Worm (Caenorhabditis elegans) whole organism, L4 larva: Measurements from ENCODE around the gene tre-2.

Experiments used
- D1046.2 ChIP-seq: fragments of 200-800 bp; sonication (Bioruptor generic); IDR thresholded peaks from 2 replicates; pipeline ENCODE4 v1.3.6; 2022; ENCODE audit warnings: missing genetic modification characterization, missing compliant biosample characterization
- F10B5.3 ChIP-seq: sonication (generic microtip); optimal IDR thresholded peaks from 2 replicates; lab custom pipeline; 2016; ENCODE audit warnings: mild to moderate bottlenecking, missing genetic modification characterization, missing compliant biosample characterization
- F37D6.2 ChIP-seq: sonication (generic microtip); optimal IDR thresholded peaks from 2 replicates; lab custom pipeline; 2016; ENCODE audit warnings: mild to moderate bottlenecking, missing genetic modification characterization, missing compliant biosample characterization
- F49E8.2 ChIP-seq: sonication (generic microtip); optimal IDR thresholded peaks from 2 replicates; lab custom pipeline; 2016; ENCODE audit warnings: missing compliant biosample characterization, mild to moderate bottlenecking, missing genetic modification characterization, borderline replicate concordance
- Y5F2A.4 ChIP-seq: fragments of 200-800 bp; sonication (Bioruptor generic); optimal IDR thresholded peaks from 2 replicates; lab custom pipeline; 2018; ENCODE audit warnings: mild to moderate bottlenecking, missing genetic modification characterization, missing compliant biosample characterization
- Y75B8A.6 ChIP-seq: fragments of 200-800 bp; sonication (Bioruptor generic); IDR thresholded peaks from 2 replicates; pipeline ENCODE4 v1.3.6; 2022; ENCODE audit warnings: missing genetic modification reagents, missing genetic modification characterization, missing compliant biosample characterization
- ZK337.2 ChIP-seq: fragments of 200-800 bp; sonication (Bioruptor generic); IDR thresholded peaks from 2 replicates; pipeline ENCODE4 v1.3.6; 2022; ENCODE audit warnings: missing genetic modification reagents, missing genetic modification characterization, missing compliant biosample characterization
- ZK546.5 ChIP-seq, 2 experiments: sonication (generic microtip); optimal IDR thresholded peaks; 2 replicates each; lab custom pipeline; 2017; ENCODE audit warnings: missing biosample characterization in 2 of 2, missing genetic modification characterization in 2 of 2
- aha-1 ChIP-seq: fragments of 150-350 bp; peaks from one replicate; lab custom pipeline; 2014; ENCODE audit warnings: missing biosample characterization, missing genetic modification characterization
- aly-2 ChIP-seq: sonication (generic microtip); optimal IDR thresholded peaks from 2 replicates; lab custom pipeline; 2018; ENCODE audit warnings: missing biosample characterization, missing genetic modification characterization
- attf-4 ChIP-seq: sonication (generic microtip); optimal IDR thresholded peaks from 3 replicates; lab custom pipeline; 2017; ENCODE audit warnings: missing biosample characterization, missing genetic modification characterization
- ceh-20 ChIP-seq: fragments of 200-800 bp; sonication (Bioruptor generic); IDR thresholded peaks from 2 replicates; pipeline ENCODE4 v1.3.6; 2022; ENCODE audit warnings: missing genetic modification reagents, missing genetic modification characterization, missing compliant biosample characterization
- ceh-82 ChIP-seq: sonication (generic microtip); optimal IDR thresholded peaks from 2 replicates; lab custom pipeline; 2017; ENCODE audit warnings: missing biosample characterization, missing genetic modification characterization
- ces-1 ChIP-seq: fragments of 150-350 bp; sonication (generic microtip); optimal IDR thresholded peaks from 4 replicates; lab custom pipeline; 2014; ENCODE audit warnings: missing biosample characterization, missing genetic modification reagents, missing genetic modification characterization
- cey-2 ChIP-seq: sonication (generic microtip); optimal IDR thresholded peaks from 3 replicates; lab custom pipeline; 2017; ENCODE audit warnings: missing genetic modification characterization, mild to moderate bottlenecking, missing compliant biosample characterization, antibody characterized with exemption, borderline replicate concordance; ENCODE audit not compliant: insufficient read depth
- dmd-6 ChIP-seq: fragments of 200-800 bp; sonication (Bioruptor generic); IDR thresholded peaks from 2 replicates; pipeline ENCODE4 v1.3.6; 2022; ENCODE audit warnings: missing genetic modification reagents, missing genetic modification characterization, missing compliant biosample characterization
- dve-1 ChIP-seq: sonication (generic microtip); optimal IDR thresholded peaks from 2 replicates; lab custom pipeline; 2017; ENCODE audit warnings: antibody characterized with exemption, mild to moderate bottlenecking, missing genetic modification characterization, missing compliant biosample characterization; ENCODE audit not compliant: insufficient read depth
- egl-27 ChIP-seq: sonication (generic microtip); optimal IDR thresholded peaks from 3 replicates; lab custom pipeline; 2017; ENCODE audit warnings: missing biosample characterization, missing genetic modification reagents, missing genetic modification characterization
- gei-8 ChIP-seq: fragments of 200-800 bp; sonication (Bioruptor generic); optimal IDR thresholded peaks from 2 replicates; lab custom pipeline; 2018; ENCODE audit warnings: mild to moderate bottlenecking, missing genetic modification characterization, missing compliant biosample characterization
- hif-1 ChIP-seq, 2 experiments: sonication (generic microtip); optimal IDR thresholded peaks; 2 replicates each; lab custom pipeline; 2016 to 2017; ENCODE audit warnings: missing compliant biosample characterization in 2 of 2, missing genetic modification characterization in 2 of 2, missing genetic modification reagents in 2 of 2, missing genotype in 2 of 2, mild to moderate bottlenecking in 1 of 2
- hlh-11 ChIP-seq: fragments of 200-800 bp; sonication (Bioruptor generic); optimal IDR thresholded peaks from 2 replicates; lab custom pipeline; 2018; ENCODE audit warnings: mild to moderate bottlenecking, missing genetic modification characterization, missing compliant biosample characterization
- hlh-30 ChIP-seq: sonication (generic microtip); optimal IDR thresholded peaks from 2 replicates; lab custom pipeline; 2017; ENCODE audit warnings: antibody characterized with exemption, mild to moderate bottlenecking, missing genetic modification characterization, missing compliant biosample characterization; ENCODE audit not compliant: insufficient read depth
- lin-1 ChIP-seq: fragments of 200-800 bp; sonication (Bioruptor generic); IDR thresholded peaks from 2 replicates; pipeline ENCODE4 v1.3.6; 2022; ENCODE audit warnings: missing genetic modification reagents, missing genetic modification characterization, missing compliant biosample characterization
- lin-13 ChIP-seq: fragments of 150-350 bp; optimal IDR thresholded peaks from 2 replicates; lab custom pipeline; 2014; ENCODE audit warnings: missing biosample characterization, missing genetic modification reagents, missing genetic modification characterization
- lin-38 ChIP-seq: fragments of 200-800 bp; sonication (Bioruptor generic); IDR thresholded peaks from 2 replicates; pipeline ENCODE4 v1.3.6; 2022; ENCODE audit warnings: missing genetic modification reagents, missing genetic modification characterization, missing compliant biosample characterization
- lir-3 ChIP-seq: sonication (generic microtip); optimal IDR thresholded peaks from 2 replicates; lab custom pipeline; 2016; ENCODE audit warnings: mild to moderate bottlenecking, missing genetic modification characterization, missing compliant biosample characterization
- lsy-2 ChIP-seq, 2 experiments: fragments of 150-350 bp in 1 of 2; sonication (generic microtip) in 1 of 2; optimal IDR thresholded peaks; 2 replicates each; lab custom pipeline; 2014 to 2017; ENCODE audit warnings: missing biosample characterization in 2 of 2, missing genetic modification characterization in 2 of 2
- mdl-1 ChIP-seq, 2 experiments: fragments of 150-350 bp in 1 of 2; sonication (generic microtip) in 1 of 2; optimal IDR thresholded peaks; 2 replicates each; lab custom pipeline; 2014 to 2017; ENCODE audit warnings: missing biosample characterization in 2 of 2, missing genetic modification characterization in 2 of 2
- mep-1 ChIP-seq: fragments of 150-350 bp; sonication (generic microtip); optimal IDR thresholded peaks from 3 replicates; lab custom pipeline; 2014; ENCODE audit warnings: missing biosample characterization, missing genetic modification characterization
- mes-2 ChIP-seq: sonication (generic microtip); optimal IDR thresholded peaks from 2 replicates; lab custom pipeline; 2016; ENCODE audit warnings: missing genotype, mild to moderate bottlenecking, missing genetic modification characterization, missing compliant biosample characterization; ENCODE audit not compliant: poor library complexity, severe bottlenecking
- mxl-2 ChIP-seq: fragments of 200-800 bp; sonication (Bioruptor generic); conservative IDR thresholded peaks from 2 replicates; pipeline ENCODE4 v1.3.6; 2022; ENCODE audit warnings: missing genetic modification reagents, missing genetic modification characterization, missing compliant biosample characterization
- mxl-3 ChIP-seq: fragments of 200-800 bp; sonication (Bioruptor generic); optimal IDR thresholded peaks from 2 replicates; lab custom pipeline; 2018; ENCODE audit warnings: mild to moderate bottlenecking, missing genetic modification characterization, missing compliant biosample characterization
- nhr-102 ChIP-seq: sonication (generic microtip); optimal IDR thresholded peaks from 2 replicates; lab custom pipeline; 2016; ENCODE audit warnings: mild to moderate bottlenecking, missing genetic modification characterization, moderate library complexity, missing compliant biosample characterization
- nhr-11 ChIP-seq: fragments of 150-350 bp; optimal IDR thresholded peaks from 2 replicates; lab custom pipeline; 2014; ENCODE audit warnings: missing biosample characterization, missing genetic modification characterization
- nhr-111 ChIP-seq: fragments of 200-800 bp; sonication (Bioruptor generic); optimal IDR thresholded peaks from 2 replicates; lab custom pipeline; 2018; ENCODE audit warnings: mild to moderate bottlenecking, missing genetic modification characterization, missing compliant biosample characterization
- nhr-237 ChIP-seq: sonication (generic microtip); optimal IDR thresholded peaks from 2 replicates; lab custom pipeline; 2017; ENCODE audit warnings: missing biosample characterization, missing genetic modification characterization
- nhr-28 ChIP-seq: fragments of 150-350 bp; optimal IDR thresholded peaks from 2 replicates; lab custom pipeline; 2014; ENCODE audit warnings: missing biosample characterization, missing genetic modification characterization
- nhr-42 ChIP-seq: fragments of 200-800 bp; sonication (Bioruptor generic); IDR thresholded peaks from 2 replicates; pipeline ENCODE4 v1.3.6; 2022; ENCODE audit warnings: missing genetic modification characterization, missing compliant biosample characterization
- nhr-48 ChIP-seq: sonication (generic microtip); optimal IDR thresholded peaks from 2 replicates; lab custom pipeline; 2016; ENCODE audit warnings: mild to moderate bottlenecking, missing genetic modification characterization, missing compliant biosample characterization
- nhr-6 ChIP-seq: fragments of 150-350 bp; optimal IDR thresholded peaks from 2 replicates; lab custom pipeline; 2014; ENCODE audit warnings: missing biosample characterization, missing genetic modification characterization
- nhr-77 ChIP-seq: fragments of 150-350 bp; optimal IDR thresholded peaks from 2 replicates; lab custom pipeline; 2014; ENCODE audit warnings: missing biosample characterization, missing genetic modification characterization
- pha-4 ChIP-seq, 2 experiments: fragments of 150-350 bp in 1 of 2; fragments of 200-800 bp in 1 of 2; sonication (Bioruptor generic) in 1 of 2; IDR thresholded peaks in 1 of 2; optimal IDR thresholded peaks in 1 of 2; 2 replicates each; pipeline versions ENCODE4 v1.3.6 to Lab custom; 2014 to 2022; ENCODE audit warnings: missing genetic modification characterization in 2 of 2, missing genetic modification reagents in 2 of 2, missing biosample characterization in 1 of 2, missing compliant biosample characterization in 1 of 2
- rbr-2 ChIP-seq: sonication (generic microtip); optimal IDR thresholded peaks from 2 replicates; lab custom pipeline; 2016; ENCODE audit warnings: missing genotype, missing genetic modification characterization, missing compliant biosample characterization
- saeg-2 ChIP-seq: fragments of 200-800 bp; sonication (Bioruptor generic); IDR thresholded peaks from 2 replicates; pipeline ENCODE4 v1.3.6; 2022; ENCODE audit warnings: missing genetic modification reagents, missing genetic modification characterization, missing compliant biosample characterization
- spr-1 ChIP-seq: sonication (generic microtip); optimal IDR thresholded peaks from 2 replicates; lab custom pipeline; 2016; ENCODE audit warnings: mild to moderate bottlenecking, missing genetic modification characterization, missing compliant biosample characterization
- tag-97 ChIP-seq: fragments of 200-800 bp; sonication (Bioruptor generic); IDR thresholded peaks from 2 replicates; pipeline ENCODE4 v1.3.6; 2022; ENCODE audit warnings: missing genetic modification characterization, missing compliant biosample characterization
- tra-1 ChIP-seq: fragments of 200-800 bp; sonication (Bioruptor generic); IDR thresholded peaks from 2 replicates; pipeline ENCODE4 v1.3.6; 2022; ENCODE audit warnings: missing genetic modification reagents, missing genetic modification characterization, missing compliant biosample characterization
- unc-130 ChIP-seq: sonication (generic microtip); optimal IDR thresholded peaks from 2 replicates; lab custom pipeline; 2016; ENCODE audit warnings: missing genetic modification reagents, missing genetic modification characterization, missing compliant biosample characterization
- zfp-2 ChIP-seq: sonication (generic microtip); optimal IDR thresholded peaks from 2 replicates; lab custom pipeline; 2016; ENCODE audit warnings: mild to moderate bottlenecking, missing genetic modification characterization, missing compliant biosample characterization
- zip-2 ChIP-seq: fragments of 150-350 bp; optimal IDR thresholded peaks from 2 replicates; lab custom pipeline; 2014; ENCODE audit warnings: missing biosample characterization, missing genetic modification characterization

Gene tre-2

ce11 chrIV:6881183-6881582 lies 2.1 kb downstream of the tre-2 start (continued):
- no peak for TF ChIP-seq F10B5.3 (tag; lab: Kevin White, UChicago)
- TF ChIP-seq F37D6.2 (tag; lab: Kevin White, UChicago), result peak; percentile 55
- no peak for TF ChIP-seq ZK337.2 (GFP tag; lab: Robert Waterston, UW)
- 0 out of 2 replicates have a peak, but pooled peaks have one; percentile 10 for TF ChIP-seq lin-38 (GFP tag; lab: Robert Waterston, UW)
- peak in 1 of 2 experiments; percentile 60 for TF ChIP-seq hif-1 (tag; optimal IDR thresholded peaks at IDR 0.05; lab: Kevin White, UChicago)
- TF ChIP-seq saeg-2 (GFP tag; lab: Robert Waterston, UW), result no peak
- no peak for TF ChIP-seq egl-27
- no peak for TF ChIP-seq nhr-111 (GFP tag; lab: Kevin White, UChicago)
- TF ChIP-seq hlh-30 (tag; lab: Kevin White, UChicago), result peak; percentile 62
- no peak for TF ChIP-seq ceh-82 (tag; lab: Kevin White, UChicago)
- TF ChIP-seq lin-13, result no peak
- no peak for TF ChIP-seq cey-2 (tag; lab: Kevin White, UChicago)
- no peak for TF ChIP-seq ces-1 (GFP tag; lab: Kevin White, UChicago)
- no peak for TF ChIP-seq zip-2 (tag; lab: Kevin White, UChicago)
- TF ChIP-seq F49E8.2, result no peak
- no peak for TF ChIP-seq unc-130 (GFP tag; lab: Kevin White, UChicago)
- no peak for TF ChIP-seq D1046.2 (GFP tag; lab: Robert Waterston, UW)
- no peak for TF ChIP-seq tra-1 (GFP tag; lab: Robert Waterston, UW)
- TF ChIP-seq attf-4 (tag; lab: Kevin White, UChicago), result no peak
- TF ChIP-seq nhr-102, result no peak
- peak; percentile 55 for TF ChIP-seq nhr-11
- TF ChIP-seq mxl-3 (GFP tag; lab: Kevin White, UChicago), result no peak
- TF ChIP-seq zfp-2 (tag; lab: Kevin White, UChicago), result no peak
- TF ChIP-seq gei-8 (GFP tag; lab: Kevin White, UChicago), result no peak
- peak; percentile 47 for TF ChIP-seq nhr-28
- peak; percentile 98 for TF ChIP-seq nhr-48 (tag; lab: Kevin White, UChicago)
- peak; percentile 85 for TF ChIP-seq mxl-2 (GFP tag; lab: Robert Waterston, UW)
- peak; percentile 66 for TF ChIP-seq rbr-2
- TF ChIP-seq Y5F2A.4 (GFP tag; lab: Kevin White, UChicago), result no peak
- TF ChIP-seq ceh-20 (GFP tag; lab: Robert Waterston, UW), result 0 out of 2 replicates have a peak, but pooled peaks have one; percentile 63
- no peak for TF ChIP-seq spr-1 (tag; lab: Kevin White, UChicago)
- peak; percentile 69 for TF ChIP-seq mep-1 (tag; lab: Kevin White, UChicago)
- peak; percentile 7; the same call in 1 of the 2 replicates for TF ChIP-seq pha-4 (GFP tag; IDR thresholded peaks at IDR 0.05; lab: Robert Waterston, UW)
- peak; percentile 38 for TF ChIP-seq pha-4 (tag; optimal IDR thresholded peaks at IDR 0.05; lab: Kevin White, UChicago)
- TF ChIP-seq ZK546.5 (tag; optimal IDR thresholded peaks at IDR 0.05; lab: Kevin White, UChicago), result no peak
- TF ChIP-seq nhr-42 (GFP tag; lab: Robert Waterston, UW), result no peak

- TF ChIP-seq nhr-6, result peak; percentile 25
- TF ChIP-seq dmd-6 (GFP tag; lab: Robert Waterston, UW), result peak; percentile 95
- TF ChIP-seq nhr-11, result no peak
- peak; percentile 61 for TF ChIP-seq nhr-28
- TF ChIP-seq aly-2 (tag; lab: Kevin White, UChicago), result no peak
- TF ChIP-seq mes-2 (tag; lab: Kevin White, UChicago), result peak; percentile 35
- peak in 1 of 2 experiments; percentile 33 for TF ChIP-seq lsy-2 (tag; optimal IDR thresholded peaks at IDR 0.05; lab: Kevin White, UChicago)
- no peak for TF ChIP-seq nhr-237 (tag; lab: Kevin White, UChicago)
- peak; percentile 83 for TF ChIP-seq lin-1 (GFP tag; lab: Robert Waterston, UW)
- TF ChIP-seq mxl-2 (GFP tag; lab: Robert Waterston, UW), result peak; percentile 61; the same call in 1 of the 2 replicates
- no peak for TF ChIP-seq ces-1 (GFP tag; lab: Kevin White, UChicago)
- peak in 1 of 2 experiments; percentile 18 for TF ChIP-seq mdl-1 (tag; optimal IDR thresholded peaks at IDR 0.05; lab: Kevin White, UChicago)
- no peak for TF ChIP-seq tag-97 (GFP tag; lab: Robert Waterston, UW)
- peak; percentile 87 for TF ChIP-seq nhr-48 (tag; lab: Kevin White, UChicago)
- TF ChIP-seq Y75B8A.6, result 0 out of 2 replicates have a peak, but pooled peaks have one; percentile 21
- peak; percentile 70 for TF ChIP-seq nhr-77 (tag; lab: Kevin White, UChicago)
- TF ChIP-seq dve-1 (tag; lab: Kevin White, UChicago), result peak; percentile 92
- TF ChIP-seq aha-1 (tag; lab: Kevin White, UChicago), result no peak
- TF ChIP-seq hlh-11 (tag; lab: Kevin White, UChicago), result peak; percentile 80
- no peak for TF ChIP-seq lir-3
Observed at ce11 chrIV:6880415-6880814, 2.8 kb downstream of the tre-2 start.
